Fruit fly (Drosophila melanogaster) whole organism, adult: ENCODE results near the gene Mst89B.

Source experiments
- CG11617 ChIP-seq: fragments of 200-800 bp; sonication (Bioruptor generic); optimal IDR thresholded peaks from 2 replicates; lab custom pipeline; 2017; ENCODE audit warnings: mild to moderate bottlenecking, missing biosample characterization, missing genetic modification reagents, missing genetic modification characterization
- CG14711 ChIP-seq: fragments of 200-800 bp; sonication (Bioruptor generic); optimal IDR thresholded peaks from 2 replicates; lab custom pipeline; 2018; ENCODE audit warnings: missing biosample characterization, mild to moderate bottlenecking, missing genetic modification characterization, moderate library complexity
- CG1620 ChIP-seq: fragments of 200-800 bp; sonication (Bioruptor generic); optimal IDR thresholded peaks from 2 replicates; lab custom pipeline; 2016; ENCODE audit warnings: missing biosample characterization, missing genetic modification characterization
- CG33017 ChIP-seq: fragments of 200-800 bp; sonication (Bioruptor generic); optimal IDR thresholded peaks from 2 replicates; lab custom pipeline; 2018; ENCODE audit warnings: missing biosample characterization, mild to moderate bottlenecking, missing genetic modification characterization, moderate library complexity
- CG7045 ChIP-seq: fragments of 200-800 bp; sonication (Bioruptor generic); optimal IDR thresholded peaks from 2 replicates; lab custom pipeline; 2017; ENCODE audit warnings: missing biosample characterization, mild to moderate bottlenecking, missing genetic modification characterization
- CG7101 ChIP-seq: fragments of 200-800 bp; sonication (Bioruptor generic); optimal IDR thresholded peaks from 2 replicates; lab custom pipeline; 2018; ENCODE audit warnings: missing biosample characterization, mild to moderate bottlenecking, missing genetic modification characterization, moderate library complexity
- Mnt ChIP-seq: fragments of 200-800 bp; sonication (Bioruptor generic); optimal IDR thresholded peaks from 2 replicates; lab custom pipeline; 2016; ENCODE audit warnings: missing biosample characterization, mild to moderate bottlenecking, missing genetic modification characterization
- bab1 ChIP-seq: fragments of 200-800 bp; sonication (Bioruptor generic); optimal IDR thresholded peaks from 3 replicates; lab custom pipeline; 2019; ENCODE audit warnings: missing biosample characterization, mild to moderate bottlenecking, missing genetic modification characterization, moderate library complexity
- cnc ChIP-seq, 2 experiments: fragments of >200 bp; optimal IDR thresholded peaks; 2 replicates each; lab custom pipeline; 2017
- toe ChIP-seq: fragments of 200-800 bp; sonication (Bioruptor generic); optimal IDR thresholded peaks from 2 replicates; lab custom pipeline; 2016; ENCODE audit warnings: missing biosample characterization, missing genetic modification characterization

DNA sequence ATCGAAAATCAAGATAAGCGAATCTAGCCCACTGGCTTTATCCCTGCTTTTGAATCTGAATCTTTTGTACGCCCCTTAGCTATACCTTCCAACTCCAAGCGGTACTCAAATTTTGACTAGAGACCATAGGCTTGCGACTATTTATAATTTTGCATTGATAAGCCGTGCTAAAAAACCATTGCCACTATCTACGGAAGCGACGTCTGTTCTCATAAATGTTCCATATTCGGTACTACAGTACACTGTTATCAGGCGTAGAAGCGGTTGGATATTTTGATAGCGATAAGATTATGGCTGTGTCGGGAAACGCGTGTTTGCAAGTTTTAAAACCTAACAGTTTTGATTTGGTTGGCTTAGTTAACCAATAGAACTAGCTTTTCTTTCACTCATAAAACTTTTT lies 8.5 kb downstream of the Mst89B start:
- no peak for TF ChIP-seq cnc (optimal IDR thresholded peaks at IDR 0.05; lab: Kevin White, UChicago)
- no peak for TF ChIP-seq CG11617 (GFP tag; lab: Kevin White, UChicago)
- no peak for TF ChIP-seq bab1 (GFP tag; lab: Kevin White, UChicago)
- no peak for TF ChIP-seq CG7045
- TF ChIP-seq CG33017 (tag; lab: Kevin White, UChicago): no peak
- no peak for TF ChIP-seq CG14711 (tag; lab: Kevin White, UChicago)
- TF ChIP-seq CG1620 (GFP tag; lab: Kevin White, UChicago): no peak
- TF ChIP-seq toe (GFP tag; lab: Kevin White, UChicago): no peak
- no peak for TF ChIP-seq CG7101
- TF ChIP-seq Mnt: no peak
